Fruit fly (Drosophila melanogaster) whole organism, wandering third instar larva: ENCODE results near the gene Dr.

Source experiments
- Abd-B ChIP-seq: fragments of >200 bp; optimal IDR thresholded peaks from 2 replicates; lab custom pipeline; 2017; ENCODE audit warnings: missing biosample characterization, missing genetic modification characterization
- CG32264 ChIP-seq: fragments of 200-800 bp; sonication (Bioruptor generic); optimal IDR thresholded peaks from 2 replicates; lab custom pipeline; 2016; ENCODE audit warnings: missing biosample characterization, missing genetic modification characterization
- CG9705 ChIP-seq: fragments of 200-800 bp; sonication (Bioruptor generic); optimal IDR thresholded peaks from 2 replicates; lab custom pipeline; 2018; ENCODE audit warnings: missing biosample characterization, mild to moderate bottlenecking, missing genetic modification characterization
- CrebA ChIP-seq: fragments of 200-800 bp; sonication (Bioruptor generic); optimal IDR thresholded peaks from 2 replicates; lab custom pipeline; 2016; ENCODE audit warnings: missing biosample characterization, mild to moderate bottlenecking, missing genetic modification characterization, borderline replicate concordance
- Dfd ChIP-seq: fragments of >200 bp; optimal IDR thresholded peaks from 2 replicates; lab custom pipeline; 2017; ENCODE audit warnings: missing biosample characterization, missing genetic modification characterization
- Dif ChIP-seq: fragments of 200-275, 200-300 bp; sonication (Bioruptor generic); optimal IDR thresholded peaks from 2 replicates; lab custom pipeline; 2018; ENCODE audit warnings: missing biosample characterization, missing genetic modification characterization; ENCODE audit not compliant: partially characterized antibody
- GATAd ChIP-seq: sonication (Bioruptor generic); optimal IDR thresholded peaks from 2 replicates; lab custom pipeline; 2016; ENCODE audit warnings: missing biosample characterization, missing genetic modification characterization
- Hnf4 ChIP-seq: fragments of 200-800 bp; sonication (Bioruptor generic); optimal IDR thresholded peaks from 2 replicates; lab custom pipeline; 2016; ENCODE audit warnings: missing biosample characterization, mild to moderate bottlenecking, missing genetic modification characterization
- Hr78 ChIP-seq: fragments of >200 bp; optimal IDR thresholded peaks from 2 replicates; lab custom pipeline; 2017; ENCODE audit warnings: missing biosample characterization, missing genetic modification characterization
- Hr83 ChIP-seq: fragments of 200-300 bp; sonication (Bioruptor generic); optimal IDR thresholded peaks from 2 replicates; lab custom pipeline; 2016; ENCODE audit warnings: missing biosample characterization, mild to moderate bottlenecking, missing genetic modification characterization, moderate library complexity; ENCODE audit not compliant: poor library complexity, severe bottlenecking
- Jra ChIP-seq: sonication (Bioruptor generic); optimal IDR thresholded peaks from 2 replicates; lab custom pipeline; 2016; ENCODE audit warnings: missing biosample characterization, missing genetic modification characterization
- Mio ChIP-seq: sonication (Bioruptor generic); optimal IDR thresholded peaks from 2 replicates; lab custom pipeline; 2016; ENCODE audit warnings: missing biosample characterization, missing genetic modification characterization
- Myc ChIP-seq: fragments of >200 bp; optimal IDR thresholded peaks from 2 replicates; lab custom pipeline; 2017
- N ChIP-seq: fragments of >200 bp; optimal IDR thresholded peaks from 2 replicates; lab custom pipeline; 2018; ENCODE audit warnings: missing biosample characterization, missing external identifiers, missing genetic modification characterization
- OdsH ChIP-seq: fragments of 200-800 bp; sonication (Bioruptor generic); optimal IDR thresholded peaks from 2 replicates; lab custom pipeline; 2016; ENCODE audit warnings: missing biosample characterization, mild to moderate bottlenecking, missing genetic modification characterization
- Rel ChIP-seq, 2 experiments: fragments of 200-800 bp; sonication (Bioruptor generic) in 1 of 2; optimal IDR thresholded peaks; 2 replicates in 1 of 2; 3 replicates in 1 of 2; lab custom pipeline; 2016 to 2019; ENCODE audit warnings: mild to moderate bottlenecking in 2 of 2, missing biosample characterization in 2 of 2, missing genetic modification characterization in 2 of 2, moderate library complexity in 1 of 2
- Sp1 ChIP-seq: fragments of 200-800 bp; sonication (Bioruptor generic); optimal IDR thresholded peaks from 3 replicates; lab custom pipeline; 2019; ENCODE audit warnings: missing biosample characterization, mild to moderate bottlenecking, missing genetic modification characterization, moderate library complexity
- Vsx2 ChIP-seq: fragments of 200-300, 225-300 bp; sonication (Bioruptor generic); optimal IDR thresholded peaks from 2 replicates; lab custom pipeline; 2018; ENCODE audit warnings: missing biosample characterization, missing genetic modification characterization; ENCODE audit not compliant: partially characterized antibody
- brk ChIP-seq: fragments of 200-800 bp; sonication (Bioruptor generic); optimal IDR thresholded peaks from 2 replicates; lab custom pipeline; 2016; ENCODE audit warnings: missing biosample characterization, mild to moderate bottlenecking, missing genetic modification characterization
- dmrt93B ChIP-seq: fragments of 200-800 bp; sonication (Bioruptor generic); optimal IDR thresholded peaks from 2 replicates; lab custom pipeline; 2018; ENCODE audit warnings: missing biosample characterization, mild to moderate bottlenecking, missing genetic modification characterization
- dsf ChIP-seq: sonication (Bioruptor generic); optimal IDR thresholded peaks from 2 replicates; lab custom pipeline; 2016; ENCODE audit warnings: missing biosample characterization, missing genetic modification characterization, borderline replicate concordance
- ey ChIP-seq: fragments of 200-800 bp; sonication (Bioruptor generic); optimal IDR thresholded peaks from 2 replicates; lab custom pipeline; 2016; ENCODE audit warnings: missing biosample characterization, missing genetic modification characterization
- foxo ChIP-seq, 2 experiments: fragments of 200-800 bp; sonication (Bioruptor generic); optimal IDR thresholded peaks; 2 replicates in 1 of 2; 3 replicates in 1 of 2; lab custom pipeline; 2016 to 2017; ENCODE audit warnings: missing biosample characterization in 2 of 2, missing genetic modification characterization in 2 of 2
- fru ChIP-seq: fragments of 200-800 bp; sonication (Bioruptor generic); optimal IDR thresholded peaks from 3 replicates; lab custom pipeline; 2016; ENCODE audit warnings: missing biosample characterization, mild to moderate bottlenecking, missing genetic modification characterization
- h ChIP-seq: fragments of 200-800 bp; sonication (Bioruptor generic); optimal IDR thresholded peaks from 3 replicates; lab custom pipeline; 2016; ENCODE audit warnings: missing biosample characterization, mild to moderate bottlenecking, missing genetic modification characterization
- lola ChIP-seq: fragments of >200 bp; optimal IDR thresholded peaks from 2 replicates; lab custom pipeline; 2017; ENCODE audit warnings: missing biosample characterization, missing genetic modification characterization
- sage ChIP-seq: fragments of 200-800 bp; sonication (Bioruptor generic); optimal IDR thresholded peaks from 2 replicates; lab custom pipeline; 2016; ENCODE audit warnings: missing biosample characterization, mild to moderate bottlenecking, missing genetic modification characterization
- sv ChIP-seq: fragments of 200-800 bp; sonication (Bioruptor generic); optimal IDR thresholded peaks from 3 replicates; lab custom pipeline; 2016; ENCODE audit warnings: missing biosample characterization, missing genetic modification characterization
- usp ChIP-seq: fragments of >200 bp; optimal IDR thresholded peaks from 2 replicates; lab custom pipeline; 2017; ENCODE audit warnings: missing biosample characterization, missing genetic modification characterization
- woc ChIP-seq: sonication (Bioruptor generic); optimal IDR thresholded peaks from 2 replicates; lab custom pipeline; 2016; ENCODE audit warnings: missing biosample characterization, mild to moderate bottlenecking, missing genetic modification characterization

Gene Dr

dm6 chr3R:29584266-29584665, 28.1 kb downstream of the Dr start:
- TF ChIP-seq dsf (GFP tag; lab: Kevin White, UChicago) (no peak), OdsH (GFP tag; lab: Kevin White, UChicago) (no peak), CG9705 (GFP tag; lab: Kevin White, UChicago) (no peak), N (GFP tag; lab: Kevin White, UChicago) (no peak), usp (GFP tag; lab: Kevin White, UChicago) (no peak), ey (no peak), Sp1 (GFP tag; lab: Kevin White, UChicago) (no peak)
- TF ChIP-seq, all 38 proteins: peak for 0

- TF ChIP-seq Jra (GFP tag; lab: Kevin White, UChicago) (no peak), Dfd (GFP tag; lab: Kevin White, UChicago) (no peak), lola (no peak), woc (GFP tag; lab: Kevin White, UChicago) (peak; percentile 12), h (peak; percentile 36), fru (peak; percentile 24), sv (no peak), dmrt93B (GFP tag; lab: Kevin White, UChicago) (no peak), foxo (GFP tag; optimal IDR thresholded peaks at IDR 0.05; lab: Kevin White, UChicago) (peak in 1 of 2 experiments; percentile 32), Hr78 (GFP tag; lab: Kevin White, UChicago) (no peak), Hnf4 (GFP tag; lab: Kevin White, UChicago) (no peak), usp (GFP tag; lab: Kevin White, UChicago) (no peak), Abd-B (GFP tag; lab: Kevin White, UChicago) (no peak), Rel (GFP tag; optimal IDR thresholded peaks at IDR 0.05; lab: Kevin White, UChicago) (no peak), Rel (tag; optimal IDR thresholded peaks at IDR 0.05; lab: Kevin White, UChicago) (peak; percentile 12), dsf (GFP tag; lab: Kevin White, UChicago) (no peak), CG9705 (GFP tag; lab: Kevin White, UChicago) (no peak)
These were observed 29.0 kb downstream of the Dr start for dm6 chr3R:29585015-29585701.

- TF ChIP-seq usp (GFP tag; lab: Kevin White, UChicago) = no peak
These were observed 30.6 kb downstream of the Dr start for dm6 chr3R:29586743-29587142.

- TF ChIP-seq Dfd (GFP tag; lab: Kevin White, UChicago) (no peak), Myc (lab: Kevin White, UChicago) (no peak), Hnf4 (GFP tag; lab: Kevin White, UChicago) (no peak), usp (GFP tag; lab: Kevin White, UChicago) (no peak), CG32264 (GFP tag; lab: Kevin White, UChicago) (no peak), Abd-B (GFP tag; lab: Kevin White, UChicago) (no peak), lola (no peak), Dif (GFP tag; lab: Kevin White, UChicago) (no peak), fru (no peak), brk (no peak), CrebA (GFP tag; lab: Kevin White, UChicago) (no peak), N (GFP tag; lab: Kevin White, UChicago) (no peak), sv (no peak)
These were observed 31.8 kb downstream of the Dr start, which contains the start of gene CG7567 for dm6 chr3R:29588004-29588403. Gene CG7567 (minus strand): TSS chr3R:29588104.

- TF ChIP-seq Abd-B (GFP tag; lab: Kevin White, UChicago) (no peak), woc (GFP tag; lab: Kevin White, UChicago) (no peak), Vsx2 (GFP tag; lab: Kevin White, UChicago) (no peak), fru (no peak), Sp1 (GFP tag; lab: Kevin White, UChicago) (no peak), CG32264 (GFP tag; lab: Kevin White, UChicago) (no peak), sv (no peak), Mio (no peak), dmrt93B (GFP tag; lab: Kevin White, UChicago) (no peak), lola (no peak), Jra (GFP tag; lab: Kevin White, UChicago) (no peak)
These were observed 33.5 kb downstream of the Dr start, which contains the start of gene CG11470 for dm6 chr3R:29589662-29590061. Gene CG11470 (minus strand): TSS chr3R:29589762.

- TF ChIP-seq Jra (GFP tag; lab: Kevin White, UChicago) (no peak), GATAd (GFP tag; lab: Kevin White, UChicago) (no peak), Vsx2 (GFP tag; lab: Kevin White, UChicago) (no peak), CG9705 (GFP tag; lab: Kevin White, UChicago) (no peak), Hr83 (GFP tag; lab: Kevin White, UChicago) (no peak), h (no peak), lola (no peak), Myc (lab: Kevin White, UChicago) (no peak), dmrt93B (GFP tag; lab: Kevin White, UChicago) (no peak), sage (GFP tag; lab: Kevin White, UChicago) (no peak), dsf (GFP tag; lab: Kevin White, UChicago) (no peak), Dif (GFP tag; lab: Kevin White, UChicago) (no peak)
These were observed 34.6 kb downstream of the Dr start, which contains the start of gene CG31041 for dm6 chr3R:29590806-29591205. Gene CG31041 (minus strand): TSS chr3R:29590906.
